Fruit fly (Drosophila melanogaster) S2 (cell line): ENCODE results near the gene CG14401.

Experiments
- CG8478 ChIP-seq: fragments of >200 bp; optimal IDR thresholded peaks from 2 replicates; lab custom pipeline; 2018
- CTCF ChIP-seq, 2 experiments: fragments of >200 bp; optimal IDR thresholded peaks; 2 replicates each; lab custom pipeline; 2018

DNA sequence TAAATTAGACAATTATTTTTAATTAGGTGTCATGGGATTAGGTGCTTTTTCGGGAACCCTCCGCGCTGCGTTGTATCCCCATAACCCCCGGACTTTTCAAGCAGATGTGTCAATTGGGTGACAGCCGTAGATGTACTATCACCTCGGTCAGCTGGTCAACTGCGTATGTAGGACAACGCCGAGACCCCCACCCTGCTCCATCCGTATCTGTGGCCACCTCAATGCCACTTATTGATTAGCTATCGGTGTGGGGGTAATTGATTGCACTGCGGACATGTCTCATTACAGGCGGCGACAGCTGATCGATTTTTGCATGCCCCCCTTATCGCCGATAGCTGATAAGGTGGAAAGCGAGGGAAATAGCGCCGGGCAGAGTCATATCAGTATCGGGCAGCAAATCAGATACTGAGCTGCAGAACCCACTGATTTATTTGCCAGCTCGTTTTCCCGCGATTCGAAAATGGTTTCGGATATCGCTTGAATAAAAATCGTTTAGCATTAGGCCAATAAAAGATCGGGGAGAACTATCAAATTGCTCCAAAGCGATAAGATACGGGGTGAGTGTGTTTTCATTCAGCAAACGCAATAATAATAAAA, 14.1 kb downstream of the CG14401 start:
- TF ChIP-seq CG8478 = no peak
- no peak for TF ChIP-seq CTCF (optimal IDR thresholded peaks at IDR 0.05; lab: Kevin White, UChicago)
